Worm (Caenorhabditis elegans) whole organism, L4/young adult: ENCODE data around the gene Y37H2C.4.

Source experiments
- W03F9.2 ChIP-seq: fragments of 150-350 bp; optimal IDR thresholded peaks from 2 replicates; lab custom pipeline; 2014; ENCODE audit warnings: missing biosample characterization, missing genetic modification characterization
- him-1 ChIP-seq: sonication (generic microtip); optimal IDR thresholded peaks from 2 replicates; lab custom pipeline; 2016; ENCODE audit warnings: missing genotype, missing genetic modification reagents, missing genetic modification characterization, missing compliant biosample characterization

- no peak for TF ChIP-seq him-1 (tag; lab: Kevin White, UChicago)
- no peak for TF ChIP-seq W03F9.2 (tag; lab: Kevin White, UChicago)
These were observed 46.1 kb upstream of the Y37H2C.4 start, which contains the start of gene F16H6.10 for ce11 chrV:18224353-18224752.
